Worm (Caenorhabditis elegans): ENCODE measurements around the gene ram-2.

- no peak for TF ChIP-seq ref-1 (GFP tag; conservative IDR thresholded peaks at IDR 0.05)
- TF ChIP-seq ztf-29 (GFP tag; IDR thresholded peaks at IDR 0.05) = no peak
- TF ChIP-seq flt-1 (GFP tag; IDR thresholded peaks at IDR 0.05) = no peak
- TF ChIP-seq cog-1 (tag; optimal IDR thresholded peaks at IDR 0.05) = no peak
Measured at ce11 chrII:10999109-10999508, 17.6 kb downstream of the ram-2 start.
